Fruit fly (Drosophila melanogaster): Measurements from ENCODE around the gene fws.

fws gene

DNA sequence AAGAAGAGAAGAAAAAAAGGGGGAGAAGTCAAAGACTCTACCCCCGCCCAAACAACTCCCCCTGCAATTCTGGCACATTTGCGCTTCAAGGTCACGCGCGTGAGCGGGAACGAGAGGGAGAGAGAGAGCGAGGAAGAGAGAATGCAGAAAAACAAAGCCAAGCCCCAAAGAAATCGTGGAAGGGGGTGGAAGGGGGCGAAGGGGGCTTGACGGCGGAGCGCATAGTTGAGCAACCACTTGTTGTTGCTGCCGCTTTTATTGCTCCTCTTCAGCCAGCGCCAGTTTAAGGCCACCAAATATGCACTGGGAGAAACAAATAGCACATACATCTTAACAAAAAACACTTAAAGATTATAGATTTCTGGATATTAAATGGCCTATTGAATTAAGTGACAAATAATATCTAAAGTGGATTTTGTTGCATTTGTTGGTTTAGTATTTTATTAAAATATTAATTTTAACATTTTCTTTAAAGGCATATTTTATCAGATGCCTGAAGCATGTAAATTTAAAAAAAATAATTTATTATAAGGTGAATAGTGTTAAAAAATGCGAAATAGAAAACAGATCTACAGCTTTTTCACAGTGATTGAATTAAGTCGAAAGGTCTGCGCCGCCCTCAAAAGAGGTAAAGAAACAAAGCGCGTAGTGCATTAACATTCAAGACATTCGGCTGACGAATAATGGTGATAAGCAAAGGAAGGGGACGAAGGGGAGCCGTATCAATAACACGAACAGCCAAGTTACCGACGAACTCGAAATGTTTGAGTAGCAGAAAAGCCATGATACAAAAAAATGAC lies 50.8 kb downstream of the fws start (continued):
- TF ChIP-seq CG4707 (GFP tag; optimal IDR thresholded peaks at IDR 0.05) = no peak
- peak; percentile 97 for TF ChIP-seq CG4424 (GFP tag; optimal IDR thresholded peaks at IDR 0.05)
- no peak for TF ChIP-seq Elba2 (GFP tag; optimal IDR thresholded peaks at IDR 0.05)
- peak; percentile 86 for TF ChIP-seq CG32767 (GFP tag; IDR thresholded peaks at IDR 0.05)
- peak; percentile 49 for TF ChIP-seq CG8388 (GFP tag; optimal IDR thresholded peaks at IDR 0.05)
- TF ChIP-seq CG13424 (tag; optimal IDR thresholded peaks at IDR 0.05) = peak; percentile 99
- peak; percentile 53 for TF ChIP-seq zf30C (GFP tag; optimal IDR thresholded peaks at IDR 0.05)
- peak; percentile 93; the same call in 2 of the 3 replicates for TF ChIP-seq jigr1 (GFP tag; IDR thresholded peaks at IDR 0.05)
- TF ChIP-seq lab (GFP tag; optimal IDR thresholded peaks at IDR 0.05) = peak; percentile 95
- TF ChIP-seq CG10565 (GFP tag; optimal IDR thresholded peaks at IDR 0.05) = no peak
- TF ChIP-seq Sox102F (GFP tag; optimal IDR thresholded peaks at IDR 0.05) = peak; percentile 99
- TF ChIP-seq bab2 (GFP tag; optimal IDR thresholded peaks at IDR 0.05) = peak; percentile 67
- TF ChIP-seq CG14860 (GFP tag; IDR thresholded peaks at IDR 0.05; ENCODE audit: partially characterized antibody) = no peak
- TF ChIP-seq ssp (GFP tag; IDR thresholded peaks at IDR 0.05) = peak; percentile 64
- TF ChIP-seq CG10543 (GFP tag; optimal IDR thresholded peaks at IDR 0.05) = peak; percentile 83
- peak; percentile 85 for TF ChIP-seq CG3847 (GFP tag; IDR thresholded peaks at IDR 0.05)
- no peak for TF ChIP-seq pzg (GFP tag; optimal IDR thresholded peaks at IDR 0.05)
- TF ChIP-seq chm (GFP tag; IDR thresholded peaks at IDR 0.05) = no peak; the same call in 1 of the 2 replicates
- TF ChIP-seq Jarid2 (GFP tag; optimal IDR thresholded peaks at IDR 0.05) = peak; percentile 85
- TF ChIP-seq Lhr (GFP tag; optimal IDR thresholded peaks at IDR 0.05) = no peak
- TF ChIP-seq tio (GFP tag; optimal IDR thresholded peaks at IDR 0.05) = peak; percentile 93
- TF ChIP-seq Dad (GFP tag; optimal IDR thresholded peaks at IDR 0.05) = no peak
- peak; percentile 15 for TF ChIP-seq CHES-1-like (GFP tag; optimal IDR thresholded peaks at IDR 0.05)
- TF ChIP-seq salm (tag; optimal IDR thresholded peaks at IDR 0.05) = peak; percentile 98
- peak; percentile 93 for TF ChIP-seq Atf6 (GFP tag; IDR thresholded peaks at IDR 0.05)
- TF ChIP-seq Camta (GFP tag; optimal IDR thresholded peaks at IDR 0.05) = peak; percentile 49
- TF ChIP-seq CG6654 (GFP tag; optimal IDR thresholded peaks at IDR 0.05) = peak; percentile 85
- TF ChIP-seq crol (GFP tag; IDR thresholded peaks at IDR 0.05) = peak; percentile 97
- TF ChIP-seq CG18476 (GFP tag; optimal IDR thresholded peaks at IDR 0.05) = peak; percentile 31
- TF ChIP-seq CG14050 (GFP tag; IDR thresholded peaks at IDR 0.05) = peak; percentile 80
- no peak for TF ChIP-seq gcm2 (GFP tag; optimal IDR thresholded peaks at IDR 0.05)
- TF ChIP-seq CG1602 (GFP tag; optimal IDR thresholded peaks at IDR 0.05) = peak; percentile 84
- peak; percentile 73 for TF ChIP-seq CG11398 (GFP tag; optimal IDR thresholded peaks at IDR 0.05)
- peak; percentile 47 for TF ChIP-seq Adf1 (GFP tag; IDR thresholded peaks at IDR 0.05)
- TF ChIP-seq Oaz (GFP tag; IDR thresholded peaks at IDR 0.05) = peak; percentile 87
- peak; percentile 94 for TF ChIP-seq CG17385 (GFP tag; optimal IDR thresholded peaks at IDR 0.05)
- peak; percentile 75 for TF ChIP-seq CG9932 (GFP tag; IDR thresholded peaks at IDR 0.05)
- peak; percentile 85 for TF ChIP-seq dmrt11E (tag; optimal IDR thresholded peaks at IDR 0.05)
- peak; percentile 81 for TF ChIP-seq CG17328 (GFP tag; IDR thresholded peaks at IDR 0.05)
- peak; percentile 97 for TF ChIP-seq CG14710 (tag; optimal IDR thresholded peaks at IDR 0.05)
- no peak for TF ChIP-seq wek (GFP tag; optimal IDR thresholded peaks at IDR 0.05)
- TF ChIP-seq Blimp-1 (GFP tag; optimal IDR thresholded peaks at IDR 0.05) = peak; percentile 97
- peak; percentile 78; the same call in 2 of the 3 replicates for TF ChIP-seq CG11560 (tag; IDR thresholded peaks at IDR 0.05)
- TF ChIP-seq grn (GFP tag; optimal IDR thresholded peaks at IDR 0.05) = no peak
- peak; percentile 91 for TF ChIP-seq Nf-YC (tag; optimal IDR thresholded peaks at IDR 0.05)
- peak; percentile 6 for TF ChIP-seq YL-1 (GFP tag; optimal IDR thresholded peaks at IDR 0.05)
- peak; percentile 96 for TF ChIP-seq CG1233 (GFP tag; optimal IDR thresholded peaks at IDR 0.05)
- peak; percentile 70 for TF ChIP-seq toy (GFP tag; IDR thresholded peaks at IDR 0.05)
- peak; percentile 96 for TF ChIP-seq Hr3 (GFP tag; optimal IDR thresholded peaks at IDR 0.05)

Data from whole organism, embryonic.